Worm (Caenorhabditis elegans) whole organism, young adult: ENCODE data around the gene tram-1.

Experiments
- B0019.2 ChIP-seq: fragments of 200-800 bp; sonication (Bioruptor generic); conservative IDR thresholded peaks from 2 replicates; pipeline ENCODE4 v1.3.6; 2022; ENCODE audit warnings: missing genetic modification reagents, missing genetic modification characterization, missing compliant biosample characterization
- B0336.3 ChIP-seq: fragments of 200-800 bp; sonication (Bioruptor generic); IDR thresholded peaks from 2 replicates; pipeline ENCODE4 v1.3.6; 2022; ENCODE audit warnings: missing genetic modification characterization, missing compliant biosample characterization
- C17E4.6 ChIP-seq: fragments of 200-800 bp; sonication (Bioruptor generic); IDR thresholded peaks from 2 replicates; pipeline ENCODE4 v1.3.6; 2022; ENCODE audit warnings: missing genetic modification reagents, missing genetic modification characterization, missing compliant biosample characterization
- D2030.7 ChIP-seq: fragments of 200-800 bp; sonication (Bioruptor generic); IDR thresholded peaks from 2 replicates; pipeline ENCODE4 v1.3.6; 2022; ENCODE audit warnings: missing genetic modification reagents, missing genetic modification characterization, missing compliant biosample characterization
- F49E8.2 ChIP-seq: sonication (generic microtip); optimal IDR thresholded peaks from 3 replicates; lab custom pipeline; 2017; ENCODE audit warnings: missing genetic modification characterization, mild to moderate bottlenecking, missing compliant biosample characterization, antibody characterized with exemption, moderate library complexity; ENCODE audit not compliant: insufficient read depth
- K12H6.12 ChIP-seq: fragments of 200-800 bp; sonication (Bioruptor generic); optimal IDR thresholded peaks from 2 replicates; lab custom pipeline; 2018; ENCODE audit warnings: mild to moderate bottlenecking, missing genetic modification characterization, missing compliant biosample characterization
- Y53G8AR.9 ChIP-seq: fragments of 200-800 bp; sonication (Bioruptor generic); conservative IDR thresholded peaks from 2 replicates; pipeline ENCODE4 v1.3.6; 2022; ENCODE audit warnings: missing genetic modification reagents, missing genetic modification characterization, missing compliant biosample characterization
- akir-1 ChIP-seq: fragments of 200-800 bp; sonication (Bioruptor generic); optimal IDR thresholded peaks from 2 replicates; lab custom pipeline; 2018; ENCODE audit warnings: mild to moderate bottlenecking, missing genetic modification characterization, moderate library complexity, missing compliant biosample characterization
- ama-1 ChIP-seq, 3 experiments: fragments of 150-350 bp in 1 of 3; sonication (generic microtip) in 2 of 3; optimal IDR thresholded peaks; 2 replicates each; lab custom pipeline; 2014 to 2018; ENCODE audit warnings: missing biosample characterization in 2 of 3, missing genetic modification characterization in 2 of 3, missing genetic modification reagents in 2 of 3
- cebp-1 ChIP-seq, 2 experiments: fragments of 200-800 bp in 1 of 2; sonication (Bioruptor generic) in 1 of 2; sonication (generic microtip) in 1 of 2; IDR thresholded peaks in 1 of 2; optimal IDR thresholded peaks in 1 of 2; 2 replicates each; pipeline versions ENCODE4 v1.3.6 to Lab custom; 2017 to 2022; ENCODE audit warnings: missing compliant biosample characterization in 2 of 2, missing genetic modification characterization in 2 of 2, mild to moderate bottlenecking in 1 of 2, missing genetic modification reagents in 1 of 2, moderate library complexity in 1 of 2
- ceh-58 ChIP-seq: fragments of 200-800 bp; sonication (Bioruptor generic); IDR thresholded peaks from 2 replicates; pipeline ENCODE4 v1.3.6; 2022; ENCODE audit warnings: missing genetic modification characterization, missing compliant biosample characterization
- ekl-4 ChIP-seq: fragments of 200-800 bp; sonication (Bioruptor generic); IDR thresholded peaks from 2 replicates; pipeline ENCODE4 v1.3.6; 2022; ENCODE audit warnings: missing genetic modification reagents, missing genetic modification characterization, missing compliant biosample characterization
- gei-17 ChIP-seq: fragments of 200-800 bp; sonication (Bioruptor generic); optimal IDR thresholded peaks from 2 replicates; lab custom pipeline; 2018; ENCODE audit warnings: mild to moderate bottlenecking, missing genetic modification characterization, missing compliant biosample characterization
- hlh-26 ChIP-seq: fragments of 200-800 bp; sonication (Bioruptor generic); conservative IDR thresholded peaks from 2 replicates; pipeline ENCODE4 v1.3.6; 2022; ENCODE audit warnings: missing genetic modification reagents, missing genetic modification characterization, missing compliant biosample characterization
- hmg-1.2 ChIP-seq: fragments of 200-800 bp; sonication (Bioruptor generic); IDR thresholded peaks from 2 replicates; pipeline ENCODE4 v1.3.6; 2022; ENCODE audit warnings: missing genetic modification reagents, missing genetic modification characterization, missing compliant biosample characterization
- hsf-1 ChIP-seq: fragments of 200-800 bp; sonication (Bioruptor generic); IDR thresholded peaks from 2 replicates; pipeline ENCODE4 v1.3.6; 2022; ENCODE audit warnings: missing genetic modification reagents, missing genetic modification characterization, missing compliant biosample characterization
- let-607 ChIP-seq, 2 experiments: fragments of 200-800 bp in 1 of 2; sonication (Bioruptor generic) in 1 of 2; sonication (generic microtip) in 1 of 2; optimal IDR thresholded peaks; 2 replicates each; lab custom pipeline; 2016 to 2018; ENCODE audit warnings: mild to moderate bottlenecking in 2 of 2, missing compliant biosample characterization in 2 of 2, missing genetic modification characterization in 2 of 2, moderate library complexity in 2 of 2, missing genotype in 1 of 2
- lin-26 ChIP-seq: fragments of 200-800 bp; sonication (Bioruptor generic); IDR thresholded peaks from 2 replicates; pipeline ENCODE4 v1.3.6; 2022; ENCODE audit warnings: missing genetic modification reagents, missing genetic modification characterization, missing compliant biosample characterization
- lin-40 ChIP-seq: sonication (generic microtip); optimal IDR thresholded peaks from 2 replicates; lab custom pipeline; 2016; ENCODE audit warnings: missing genetic modification characterization, mild to moderate bottlenecking, missing compliant biosample characterization, missing genotype, missing genetic modification reagents
- lir-1 ChIP-seq: fragments of 200-800 bp; sonication (Bioruptor generic); conservative IDR thresholded peaks from 2 replicates; pipeline ENCODE4 v1.3.6; 2022; ENCODE audit warnings: missing genetic modification reagents, missing genetic modification characterization, missing compliant biosample characterization
- lsl-1 ChIP-seq: fragments of 200-800 bp; sonication (Bioruptor generic); optimal IDR thresholded peaks from 2 replicates; lab custom pipeline; 2018; ENCODE audit warnings: mild to moderate bottlenecking, missing genetic modification characterization, moderate library complexity, missing compliant biosample characterization
- lsy-27 ChIP-seq: sonication (generic microtip); optimal IDR thresholded peaks from 2 replicates; lab custom pipeline; 2017; ENCODE audit warnings: missing genetic modification characterization, mild to moderate bottlenecking, missing compliant biosample characterization, antibody characterized with exemption, missing genotype, borderline replicate concordance; ENCODE audit not compliant: insufficient read depth
- madf-6 ChIP-seq: fragments of 200-800 bp; sonication (Bioruptor generic); IDR thresholded peaks from 2 replicates; pipeline ENCODE4 v1.3.6; 2022; ENCODE audit warnings: missing genetic modification reagents, missing genetic modification characterization, missing compliant biosample characterization
- mes-4 ChIP-seq: sonication (generic microtip); optimal IDR thresholded peaks from 2 replicates; lab custom pipeline; 2016; ENCODE audit warnings: missing genotype, missing genetic modification characterization, missing compliant biosample characterization
- nhr-179 ChIP-seq: sonication (generic microtip); optimal IDR thresholded peaks from 2 replicates; lab custom pipeline; 2016; ENCODE audit warnings: mild to moderate bottlenecking, missing genetic modification characterization, missing compliant biosample characterization
- nhr-27 ChIP-seq: fragments of 200-800 bp; sonication (Bioruptor generic); optimal IDR thresholded peaks from 2 replicates; lab custom pipeline; 2018; ENCODE audit warnings: mild to moderate bottlenecking, missing genetic modification characterization, moderate library complexity, missing compliant biosample characterization
- rcor-1 ChIP-seq: fragments of 200-800 bp; sonication (Bioruptor generic); IDR thresholded peaks from 2 replicates; pipeline ENCODE4 v1.3.6; 2022; ENCODE audit warnings: missing genetic modification reagents, missing genetic modification characterization, missing compliant biosample characterization
- repo-1 ChIP-seq: sonication (generic microtip); optimal IDR thresholded peaks from 2 replicates; lab custom pipeline; 2017; ENCODE audit warnings: mild to moderate bottlenecking, missing genetic modification characterization, missing compliant biosample characterization
- sdz-38 ChIP-seq: sonication (generic microtip); optimal IDR thresholded peaks from 2 replicates; lab custom pipeline; 2016; ENCODE audit warnings: missing genotype, missing genetic modification characterization, missing compliant biosample characterization
- snpc-3.4 ChIP-seq: sonication (generic microtip); optimal IDR thresholded peaks from 2 replicates; lab custom pipeline; 2017; ENCODE audit warnings: missing genetic modification characterization, mild to moderate bottlenecking, missing compliant biosample characterization, antibody characterized with exemption, moderate library complexity, missing genotype, missing genetic modification reagents
- somi-1 ChIP-seq: fragments of 200-800 bp; sonication (Bioruptor generic); optimal IDR thresholded peaks from 2 replicates; lab custom pipeline; 2018; ENCODE audit warnings: mild to moderate bottlenecking, missing genetic modification characterization, missing compliant biosample characterization
- tbp1 ChIP-seq: fragments of 200-800 bp; sonication (Bioruptor generic); optimal IDR thresholded peaks from 2 replicates; lab custom pipeline; 2018; ENCODE audit warnings: mild to moderate bottlenecking, missing genetic modification characterization, missing compliant biosample characterization
- tlf-1 ChIP-seq: fragments of 200-800 bp; sonication (Bioruptor generic); optimal IDR thresholded peaks from 2 replicates; lab custom pipeline; 2018; ENCODE audit warnings: mild to moderate bottlenecking, missing genetic modification characterization, missing compliant biosample characterization
- unc-130 ChIP-seq: sonication (generic microtip); optimal IDR thresholded peaks from 2 replicates; lab custom pipeline; 2016; ENCODE audit warnings: missing genetic modification reagents, missing genetic modification characterization, missing compliant biosample characterization
- zfh-2 ChIP-seq: fragments of 200-800 bp; sonication (Bioruptor generic); conservative IDR thresholded peaks from 2 replicates; pipeline ENCODE4 v1.3.6; 2022; ENCODE audit warnings: missing genetic modification reagents, missing genetic modification characterization, missing compliant biosample characterization
- zim-3 ChIP-seq: sonication (generic microtip); optimal IDR thresholded peaks from 2 replicates; lab custom pipeline; 2017; ENCODE audit warnings: mild to moderate bottlenecking, missing genetic modification characterization, moderate library complexity, missing compliant biosample characterization
- ztf-28 ChIP-seq: fragments of 200-800 bp; sonication (Bioruptor generic); IDR thresholded peaks from 2 replicates; pipeline ENCODE4 v1.3.6; 2022; ENCODE audit warnings: missing genetic modification reagents, missing genetic modification characterization, missing compliant biosample characterization

Gene tram-1

DNA sequence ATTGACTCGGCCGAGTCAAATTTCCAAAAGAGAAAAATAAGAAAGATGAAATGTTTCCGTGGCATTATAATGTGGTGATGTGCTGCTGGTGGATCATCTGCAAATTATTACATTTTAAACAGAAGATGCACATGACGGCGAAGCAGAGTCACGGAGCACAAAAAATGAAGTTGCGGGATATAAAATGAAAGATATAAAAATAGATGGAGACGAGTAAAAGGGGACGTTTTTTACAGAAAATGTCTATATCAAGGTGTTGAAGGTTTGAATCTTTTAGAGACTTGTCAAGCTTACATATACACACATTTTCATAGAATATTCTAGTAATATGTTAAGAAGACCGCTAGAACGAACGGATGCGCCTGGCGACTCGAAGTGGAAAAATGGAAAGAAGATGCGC is 26.7 kb downstream of the tram-1 start, which contains the start of gene ptrg-1:
Gene ptrg-1 (minus strand): TSS at position 101 of the 400 bp plus-strand sequence.
- no peak for TF ChIP-seq tbp1 (GFP tag; lab: Kevin White, UChicago)
- TF ChIP-seq K12H6.12 (tag; lab: Kevin White, UChicago): no peak
- TF ChIP-seq B0019.2 (GFP tag; lab: Robert Waterston, UW): no peak
- TF ChIP-seq unc-130: no peak
- no peak for TF ChIP-seq D2030.7 (GFP tag; lab: Robert Waterston, UW)
- no peak for TF ChIP-seq repo-1

DNA sequence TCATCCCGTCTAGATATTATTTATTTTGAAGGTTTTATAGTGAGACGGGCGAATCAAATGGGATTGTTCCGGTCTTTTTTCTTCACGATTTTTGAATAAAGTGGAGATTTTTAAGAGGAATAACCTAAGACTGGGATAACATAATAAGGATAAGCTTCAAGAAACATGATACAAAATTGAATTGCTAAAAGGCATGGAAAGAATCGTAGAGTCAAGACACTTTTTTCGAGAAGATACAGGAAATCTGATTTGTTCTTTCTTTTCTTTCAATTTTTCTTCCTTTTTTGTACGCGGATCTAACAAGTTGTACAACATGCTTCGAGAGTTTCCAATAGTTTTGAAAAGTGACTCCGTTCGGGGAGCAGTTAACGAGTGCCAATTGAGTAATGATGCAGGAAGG is 29.6 kb downstream of the tram-1 start:
- TF ChIP-seq ceh-58 (GFP tag; lab: Robert Waterston, UW): no peak
- no peak for TF ChIP-seq lin-40 (tag; lab: Kevin White, UChicago)
- no peak for TF ChIP-seq sdz-38 (tag; lab: Kevin White, UChicago)
- no peak for TF ChIP-seq D2030.7 (GFP tag; lab: Robert Waterston, UW)
- TF ChIP-seq nhr-179: no peak
- TF ChIP-seq F49E8.2 (tag; lab: Kevin White, UChicago): no peak

DNA sequence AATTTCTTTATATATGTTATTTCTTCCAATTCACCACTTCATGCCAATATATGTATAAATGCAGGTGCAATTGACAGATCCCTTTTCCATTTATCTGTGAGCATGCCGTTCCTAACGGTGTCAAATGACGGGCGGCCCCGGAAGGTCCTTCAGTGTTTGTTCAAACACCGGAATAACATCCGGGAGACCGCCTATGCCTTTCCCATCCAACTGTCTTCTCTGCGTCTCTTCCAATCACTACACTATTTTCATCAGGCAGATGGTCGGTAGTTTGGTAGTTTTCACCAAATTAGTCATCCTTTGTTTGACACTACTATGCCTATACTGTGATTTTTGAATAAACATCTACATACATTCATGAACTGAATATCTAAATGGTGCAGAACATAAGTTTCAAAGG is 30.5 kb downstream of the tram-1 start:
- no peak for TF ChIP-seq lsy-27 (tag; lab: Kevin White, UChicago)
- peak; percentile 79 for TF ChIP-seq hmg-1.2 (GFP tag; lab: Robert Waterston, UW)

DNA sequence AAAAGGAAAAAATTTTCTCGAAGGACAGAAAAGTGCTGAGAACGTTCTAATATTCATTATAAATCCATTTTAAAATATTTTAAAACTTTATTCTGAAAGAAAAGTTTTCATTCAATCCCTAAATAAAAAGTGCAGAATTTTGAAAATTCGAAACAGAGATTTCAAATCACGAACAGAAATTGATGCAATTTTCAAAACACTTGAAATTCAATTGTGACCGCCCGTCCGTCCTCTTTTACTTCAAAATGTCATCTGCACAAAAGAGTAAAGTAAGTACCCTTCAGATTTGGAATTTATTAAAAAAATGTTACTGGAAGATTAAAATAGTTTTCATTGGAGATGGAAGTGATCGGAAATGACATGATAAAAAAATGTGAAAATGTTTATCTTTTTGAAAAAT is 32.6 kb downstream of the tram-1 start:
- TF ChIP-seq akir-1 (no peak), zim-3 (tag; lab: Kevin White, UChicago) (no peak), rcor-1 (GFP tag; lab: Robert Waterston, UW) (no peak), ztf-28 (GFP tag; lab: Robert Waterston, UW) (no peak), lir-1 (GFP tag; lab: Robert Waterston, UW) (no peak), nhr-27 (no peak), somi-1 (GFP tag; lab: Kevin White, UChicago) (no peak), ama-1 (optimal IDR thresholded peaks at IDR 0.05; lab: Kevin White, UChicago) (no peak), ama-1 (GFP tag; optimal IDR thresholded peaks at IDR 0.05; lab: Kevin White, UChicago) (no peak)

DNA sequence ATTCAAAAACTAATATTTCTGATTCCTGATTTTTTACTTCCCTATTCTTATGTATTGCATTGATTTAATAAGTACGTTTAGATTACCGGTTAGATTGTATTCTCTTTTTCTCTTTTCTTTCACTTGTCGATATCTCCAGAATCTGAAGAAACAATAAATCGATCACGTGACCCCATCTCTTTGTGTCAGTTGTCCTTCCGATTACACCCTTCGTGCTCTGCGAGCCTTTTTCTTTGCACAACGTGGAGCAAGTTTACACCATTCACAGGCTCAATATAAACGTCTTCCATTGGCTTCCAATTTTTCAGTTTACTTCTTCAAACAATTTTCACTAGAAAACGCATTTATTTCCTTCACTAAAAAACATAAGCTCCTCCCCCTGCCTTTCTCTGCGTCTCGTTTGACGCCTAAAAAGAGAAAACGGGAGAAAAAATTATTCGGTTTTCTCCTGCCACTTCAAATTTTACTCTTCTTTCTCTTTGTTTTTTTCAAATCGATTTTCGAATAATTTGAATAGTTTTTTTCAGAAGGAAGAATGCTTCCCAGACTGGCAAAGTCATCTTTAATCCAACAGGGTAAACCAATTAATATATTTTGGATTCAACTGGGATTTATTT is 40.8 kb downstream of the tram-1 start, which contains the start of gene gta-1:
Gene gta-1 (plus strand): TSS at position 528 of the 617 bp plus-strand sequence.
- TF ChIP-seq zfh-2 (GFP tag; lab: Robert Waterston, UW) (no peak), cebp-1 (GFP tag; IDR thresholded peaks at IDR 0.05; lab: Robert Waterston, UW) (no peak), cebp-1 (tag; optimal IDR thresholded peaks at IDR 0.05; lab: Kevin White, UChicago) (peak; percentile 15), ama-1 (optimal IDR thresholded peaks at IDR 0.05; lab: Kevin White, UChicago) (peak; percentile 50), ama-1 (GFP tag; optimal IDR thresholded peaks at IDR 0.05; lab: Kevin White, UChicago) (no peak)

DNA sequence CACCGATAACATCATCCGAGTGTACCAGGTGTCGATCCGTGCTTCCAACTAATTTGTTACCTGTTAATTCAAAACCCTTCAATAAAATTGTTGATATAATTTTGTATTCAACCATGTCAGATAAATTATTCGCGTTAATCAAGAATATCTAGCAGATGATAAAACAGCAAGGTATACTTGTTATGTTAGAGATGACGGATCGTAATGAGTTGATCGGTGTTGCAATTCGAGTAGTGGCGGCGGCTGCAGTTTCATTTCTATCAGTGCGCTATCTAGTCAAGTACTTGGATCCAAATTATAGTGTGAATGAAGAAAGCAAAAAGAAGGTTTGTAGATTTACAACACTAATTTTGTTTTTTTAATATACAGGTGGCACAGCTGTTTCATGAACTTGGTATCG is 43.3 kb downstream of the tram-1 start, which contains the start of gene mspn-1:
Gene mspn-1 (plus strand): TSS at position 190 of the 400 bp plus-strand sequence.
- peak; percentile 46 for TF ChIP-seq tlf-1 (GFP tag; lab: Kevin White, UChicago)
- TF ChIP-seq ama-1 (optimal IDR thresholded peaks at IDR 0.05; lab: Kevin White, UChicago): no peak
- TF ChIP-seq ama-1 (GFP tag; optimal IDR thresholded peaks at IDR 0.05; lab: Kevin White, UChicago): peak in 1 of 2 experiments; percentile 37
- peak; percentile 65; the same call in 1 of the 2 replicates for TF ChIP-seq B0336.3 (GFP tag; lab: Robert Waterston, UW)
- peak; percentile 54; the same call in 1 of the 2 replicates for TF ChIP-seq madf-6
- peak; percentile 52; the same call in 1 of the 2 replicates for TF ChIP-seq C17E4.6 (GFP tag; lab: Robert Waterston, UW)
- TF ChIP-seq rcor-1 (GFP tag; lab: Robert Waterston, UW): peak; percentile 21; the same call in 1 of the 2 replicates
- no peak for TF ChIP-seq mes-4 (tag; lab: Kevin White, UChicago)
- no peak for TF ChIP-seq ekl-4 (GFP tag; lab: Robert Waterston, UW)
- TF ChIP-seq hlh-26: no peak
- TF ChIP-seq lsl-1 (GFP tag; lab: Kevin White, UChicago): peak; percentile 16
- TF ChIP-seq snpc-3.4: peak; percentile 8
- TF ChIP-seq gei-17 (GFP tag; lab: Kevin White, UChicago): no peak
- TF ChIP-seq hsf-1 (GFP tag; lab: Robert Waterston, UW): peak; percentile 61; the same call in 1 of the 2 replicates
- TF ChIP-seq let-607 (tag; optimal IDR thresholded peaks at IDR 0.05; lab: Kevin White, UChicago): no peak
- peak; percentile 74; the same call in 1 of the 2 replicates for TF ChIP-seq Y53G8AR.9 (GFP tag; lab: Robert Waterston, UW)
- 0 out of 2 replicates have a peak, but pooled peaks have one; percentile 48 for TF ChIP-seq lin-26 (GFP tag; lab: Robert Waterston, UW)
